Worm (Caenorhabditis elegans) whole organism, young adult: Measurements from ENCODE around the gene B0001.3.

Source experiments
- B0019.2 ChIP-seq: fragments of 200-800 bp; sonication (Bioruptor generic); conservative IDR thresholded peaks from 2 replicates; pipeline ENCODE4 v1.3.6; 2022; ENCODE audit warnings: missing genetic modification reagents, missing genetic modification characterization, missing compliant biosample characterization
- B0336.3 ChIP-seq: fragments of 200-800 bp; sonication (Bioruptor generic); IDR thresholded peaks from 2 replicates; pipeline ENCODE4 v1.3.6; 2022; ENCODE audit warnings: missing genetic modification characterization, missing compliant biosample characterization
- D2030.7 ChIP-seq: fragments of 200-800 bp; sonication (Bioruptor generic); IDR thresholded peaks from 2 replicates; pipeline ENCODE4 v1.3.6; 2022; ENCODE audit warnings: missing genetic modification reagents, missing genetic modification characterization, missing compliant biosample characterization
- F22D6.2 ChIP-seq: sonication (generic microtip); optimal IDR thresholded peaks from 2 replicates; lab custom pipeline; 2016; ENCODE audit warnings: mild to moderate bottlenecking, missing genetic modification characterization, missing compliant biosample characterization
- F33H1.4 ChIP-seq: fragments of 200-800 bp; sonication (Bioruptor generic); IDR thresholded peaks from 2 replicates; pipeline ENCODE4 v1.3.6; 2022; ENCODE audit warnings: missing genetic modification reagents, missing genetic modification characterization, missing compliant biosample characterization
- F49E8.2 ChIP-seq: sonication (generic microtip); optimal IDR thresholded peaks from 3 replicates; lab custom pipeline; 2017; ENCODE audit warnings: missing genetic modification characterization, mild to moderate bottlenecking, missing compliant biosample characterization, antibody characterized with exemption, moderate library complexity; ENCODE audit not compliant: insufficient read depth
- T26A5.8 ChIP-seq: sonication (generic microtip); optimal IDR thresholded peaks from 2 replicates; lab custom pipeline; 2016; ENCODE audit warnings: missing genetic modification characterization, missing compliant biosample characterization
- Y53G8AR.9 ChIP-seq: fragments of 200-800 bp; sonication (Bioruptor generic); conservative IDR thresholded peaks from 2 replicates; pipeline ENCODE4 v1.3.6; 2022; ENCODE audit warnings: missing genetic modification reagents, missing genetic modification characterization, missing compliant biosample characterization
- Y56A3A.18 ChIP-seq: fragments of 200-800 bp; sonication (Bioruptor generic); IDR thresholded peaks from 2 replicates; pipeline ENCODE4 v1.3.6; 2022; ENCODE audit warnings: missing genetic modification reagents, missing genetic modification characterization, missing compliant biosample characterization
- Y95B8A.8 ChIP-seq: fragments of 200-800 bp; sonication (Bioruptor generic); IDR thresholded peaks from 2 replicates; pipeline ENCODE4 v1.3.6; 2022; ENCODE audit warnings: missing genetic modification reagents, missing genetic modification characterization, missing compliant biosample characterization
- ZK185.1 ChIP-seq: sonication (generic microtip); optimal IDR thresholded peaks from 2 replicates; lab custom pipeline; 2016; ENCODE audit warnings: mild to moderate bottlenecking, missing genetic modification characterization, missing compliant biosample characterization; ENCODE audit not compliant: poor library complexity, severe bottlenecking
- akir-1 ChIP-seq: fragments of 200-800 bp; sonication (Bioruptor generic); optimal IDR thresholded peaks from 2 replicates; lab custom pipeline; 2018; ENCODE audit warnings: mild to moderate bottlenecking, missing genetic modification characterization, moderate library complexity, missing compliant biosample characterization
- ama-1 ChIP-seq, 3 experiments: fragments of 150-350 bp in 1 of 3; sonication (generic microtip) in 2 of 3; optimal IDR thresholded peaks; 2 replicates each; lab custom pipeline; 2014 to 2018; ENCODE audit warnings: missing biosample characterization in 2 of 3, missing genetic modification characterization in 2 of 3, missing genetic modification reagents in 2 of 3
- cebp-1 ChIP-seq, 2 experiments: fragments of 200-800 bp in 1 of 2; sonication (Bioruptor generic) in 1 of 2; sonication (generic microtip) in 1 of 2; IDR thresholded peaks in 1 of 2; optimal IDR thresholded peaks in 1 of 2; 2 replicates each; pipeline versions ENCODE4 v1.3.6 to Lab custom; 2017 to 2022; ENCODE audit warnings: missing compliant biosample characterization in 2 of 2, missing genetic modification characterization in 2 of 2, mild to moderate bottlenecking in 1 of 2, missing genetic modification reagents in 1 of 2, moderate library complexity in 1 of 2
- ceh-100 ChIP-seq: fragments of 200-800 bp; sonication (Bioruptor generic); IDR thresholded peaks from 2 replicates; pipeline ENCODE4 v1.3.6; 2022; ENCODE audit warnings: missing genetic modification reagents, missing genetic modification characterization, missing compliant biosample characterization
- ceh-40 ChIP-seq: fragments of 200-800 bp; sonication (Bioruptor generic); IDR thresholded peaks from 2 replicates; pipeline ENCODE4 v1.3.6; 2022; ENCODE audit warnings: missing genetic modification characterization, missing compliant biosample characterization
- ceh-58 ChIP-seq: fragments of 200-800 bp; sonication (Bioruptor generic); IDR thresholded peaks from 2 replicates; pipeline ENCODE4 v1.3.6; 2022; ENCODE audit warnings: missing genetic modification characterization, missing compliant biosample characterization
- egl-18 ChIP-seq: fragments of 200-800 bp; sonication (Bioruptor generic); IDR thresholded peaks from 2 replicates; pipeline ENCODE4 v1.3.6; 2022; ENCODE audit warnings: missing genetic modification reagents, missing genetic modification characterization, missing compliant biosample characterization
- egl-44 ChIP-seq: fragments of 200-800 bp; sonication (Bioruptor generic); IDR thresholded peaks from 2 replicates; pipeline ENCODE4 v1.3.6; 2022; ENCODE audit warnings: missing genetic modification reagents, missing genetic modification characterization, missing compliant biosample characterization
- hmg-1.2 ChIP-seq: fragments of 200-800 bp; sonication (Bioruptor generic); IDR thresholded peaks from 2 replicates; pipeline ENCODE4 v1.3.6; 2022; ENCODE audit warnings: missing genetic modification reagents, missing genetic modification characterization, missing compliant biosample characterization
- hrde-1 ChIP-seq: sonication (generic microtip); optimal IDR thresholded peaks from 2 replicates; lab custom pipeline; 2016; ENCODE audit warnings: missing genetic modification characterization, mild to moderate bottlenecking, missing compliant biosample characterization, moderate library complexity, missing genotype, missing genetic modification reagents, borderline replicate concordance
- let-526 ChIP-seq: fragments of 200-800 bp; sonication (Bioruptor generic); IDR thresholded peaks from 2 replicates; pipeline ENCODE4 v1.3.6; 2022; ENCODE audit warnings: missing genetic modification reagents, missing genetic modification characterization, missing compliant biosample characterization
- lin-26 ChIP-seq: fragments of 200-800 bp; sonication (Bioruptor generic); IDR thresholded peaks from 2 replicates; pipeline ENCODE4 v1.3.6; 2022; ENCODE audit warnings: missing genetic modification reagents, missing genetic modification characterization, missing compliant biosample characterization
- lin-40 ChIP-seq: sonication (generic microtip); optimal IDR thresholded peaks from 2 replicates; lab custom pipeline; 2016; ENCODE audit warnings: missing genetic modification characterization, mild to moderate bottlenecking, missing compliant biosample characterization, missing genotype, missing genetic modification reagents
- lir-1 ChIP-seq: fragments of 200-800 bp; sonication (Bioruptor generic); conservative IDR thresholded peaks from 2 replicates; pipeline ENCODE4 v1.3.6; 2022; ENCODE audit warnings: missing genetic modification reagents, missing genetic modification characterization, missing compliant biosample characterization
- madf-3 ChIP-seq: fragments of 200-800 bp; sonication (Bioruptor generic); IDR thresholded peaks from 2 replicates; pipeline ENCODE4 v1.3.6; 2022; ENCODE audit warnings: missing genetic modification reagents, missing genetic modification characterization, missing compliant biosample characterization
- mel-28 ChIP-seq: sonication (generic microtip); optimal IDR thresholded peaks from 2 replicates; lab custom pipeline; 2016; ENCODE audit warnings: borderline replicate concordance, mild to moderate bottlenecking, missing genetic modification characterization, missing compliant biosample characterization
- nfya-2 ChIP-seq: fragments of 200-800 bp; sonication (Bioruptor generic); IDR thresholded peaks from 2 replicates; pipeline ENCODE4 v1.3.6; 2022; ENCODE audit warnings: missing genetic modification reagents, missing genetic modification characterization, missing compliant biosample characterization
- nhr-179 ChIP-seq: sonication (generic microtip); optimal IDR thresholded peaks from 2 replicates; lab custom pipeline; 2016; ENCODE audit warnings: mild to moderate bottlenecking, missing genetic modification characterization, missing compliant biosample characterization
- nhr-80 ChIP-seq: sonication (generic microtip); optimal IDR thresholded peaks from 2 replicates; lab custom pipeline; 2016; ENCODE audit warnings: missing genetic modification characterization, missing compliant biosample characterization
- pbrm-1 ChIP-seq: fragments of 200-800 bp; sonication (Bioruptor generic); IDR thresholded peaks from 2 replicates; pipeline ENCODE4 v1.3.6; 2022; ENCODE audit warnings: missing genetic modification reagents, missing genetic modification characterization, missing compliant biosample characterization
- pha-4 ChIP-seq: fragments of 150-350 bp; sonication (generic microtip); optimal IDR thresholded peaks from 2 replicates; lab custom pipeline; 2014; ENCODE audit warnings: missing biosample characterization, missing genetic modification reagents, missing genetic modification characterization
- repo-1 ChIP-seq: sonication (generic microtip); optimal IDR thresholded peaks from 2 replicates; lab custom pipeline; 2017; ENCODE audit warnings: mild to moderate bottlenecking, missing genetic modification characterization, missing compliant biosample characterization
- snpc-1.3 ChIP-seq: sonication (generic microtip); optimal IDR thresholded peaks from 2 replicates; lab custom pipeline; 2017; ENCODE audit warnings: missing genetic modification characterization, mild to moderate bottlenecking, missing compliant biosample characterization, antibody characterized with exemption, moderate library complexity, missing genotype, missing genetic modification reagents; ENCODE audit not compliant: insufficient read depth
- snpc-3.4 ChIP-seq: sonication (generic microtip); optimal IDR thresholded peaks from 2 replicates; lab custom pipeline; 2017; ENCODE audit warnings: missing genetic modification characterization, mild to moderate bottlenecking, missing compliant biosample characterization, antibody characterized with exemption, moderate library complexity, missing genotype, missing genetic modification reagents
- snpc-4 ChIP-seq, 5 experiments: fragments of 150-350 bp in 1 of 5; sonication (generic microtip) in 4 of 5; optimal IDR thresholded peaks; 2 replicates each; lab custom pipeline; 2014 to 2018; ENCODE audit warnings: missing genetic modification characterization in 5 of 5, missing biosample characterization in 3 of 5, antibody characterized with exemption in 2 of 5, mild to moderate bottlenecking in 2 of 5, missing compliant biosample characterization in 2 of 5, missing genotype in 2 of 5, moderate library complexity in 2 of 5, missing genetic modification reagents in 1 of 5
- tbx-9 ChIP-seq: sonication (generic microtip); optimal IDR thresholded peaks from 2 replicates; lab custom pipeline; 2016; ENCODE audit warnings: borderline replicate concordance, missing genetic modification characterization, inconsistent platforms, missing compliant biosample characterization
- tlf-1 ChIP-seq: fragments of 200-800 bp; sonication (Bioruptor generic); optimal IDR thresholded peaks from 2 replicates; lab custom pipeline; 2018; ENCODE audit warnings: mild to moderate bottlenecking, missing genetic modification characterization, missing compliant biosample characterization
- xnd-1 ChIP-seq: sonication (generic microtip); optimal IDR thresholded peaks from 2 replicates; lab custom pipeline; 2016; ENCODE audit warnings: missing genotype, missing genetic modification reagents, missing genetic modification characterization, missing compliant biosample characterization
- zfh-2 ChIP-seq: fragments of 200-800 bp; sonication (Bioruptor generic); conservative IDR thresholded peaks from 2 replicates; pipeline ENCODE4 v1.3.6; 2022; ENCODE audit warnings: missing genetic modification reagents, missing genetic modification characterization, missing compliant biosample characterization
- ztf-22 ChIP-seq: fragments of 200-800 bp; sonication (Bioruptor generic); optimal IDR thresholded peaks from 2 replicates; lab custom pipeline; 2018; ENCODE audit warnings: mild to moderate bottlenecking, missing genetic modification characterization, moderate library complexity, missing compliant biosample characterization

The B0001.3 gene

DNA sequence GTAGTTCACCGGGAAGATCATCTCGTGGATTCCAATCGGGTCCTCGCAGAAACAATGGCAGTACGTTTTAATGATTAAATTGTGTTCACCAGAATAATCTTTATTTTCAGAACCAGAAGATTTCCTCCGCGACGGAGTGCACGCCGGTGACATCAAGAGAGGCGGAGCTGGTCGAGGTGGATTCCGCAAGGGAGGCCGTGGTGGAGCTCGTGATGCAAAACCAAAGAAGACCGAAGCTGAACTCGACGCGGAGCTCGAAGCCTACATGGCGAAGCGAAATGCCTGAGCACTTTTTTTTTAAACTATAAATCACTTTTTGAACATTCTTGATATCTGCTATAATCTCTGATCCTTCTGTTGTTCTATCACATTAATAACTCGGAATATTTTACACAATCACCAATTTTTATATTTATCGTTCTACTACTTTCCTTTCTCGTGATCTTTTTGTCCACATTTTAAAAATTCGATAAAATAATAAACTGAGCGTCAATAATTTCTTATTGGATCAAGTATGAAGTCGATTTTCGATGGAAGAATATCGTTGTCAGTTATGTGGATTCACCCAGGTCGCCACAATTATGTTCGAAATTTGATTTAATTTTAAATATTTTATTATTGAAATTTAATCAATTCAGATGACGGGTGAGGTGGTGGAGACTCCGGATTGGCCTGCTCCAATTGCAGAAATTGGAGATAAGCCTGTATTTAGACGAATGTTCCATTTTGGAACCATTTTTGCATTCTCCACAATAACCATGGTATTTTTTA, 21.0 kb downstream of the B0001.3 start, which contains the start of gene dhhc-6 (continued):
- TF ChIP-seq akir-1 (GFP tag; lab: Kevin White, UChicago) (no peak), snpc-3.4 (no peak), lir-1 (no peak), xnd-1 (tag; lab: Kevin White, UChicago) (no peak), F33H1.4 (GFP tag; lab: Robert Waterston, UW) (no peak), ama-1 (optimal IDR thresholded peaks at IDR 0.05; lab: Kevin White, UChicago) (no peak), ama-1 (GFP tag; optimal IDR thresholded peaks at IDR 0.05; lab: Kevin White, UChicago) (peak in 1 of 2 experiments; percentile 40), egl-44 (GFP tag; lab: Robert Waterston, UW) (no peak), zfh-2 (GFP tag; lab: Robert Waterston, UW) (peak; percentile 70), Y95B8A.8 (peak; percentile 58; the same call in 1 of the 2 replicates), B0336.3 (GFP tag; lab: Robert Waterston, UW) (no peak; the same call in 1 of the 2 replicates), Y56A3A.18 (GFP tag; lab: Robert Waterston, UW) (no peak), cebp-1 (GFP tag; IDR thresholded peaks at IDR 0.05; lab: Robert Waterston, UW) (no peak), cebp-1 (tag; optimal IDR thresholded peaks at IDR 0.05; lab: Kevin White, UChicago) (peak; percentile 6), nfya-2 (GFP tag; lab: Robert Waterston, UW) (no peak), ZK185.1 (tag; lab: Kevin White, UChicago) (no peak), tbx-9 (tag; lab: Kevin White, UChicago) (no peak), Y53G8AR.9 (GFP tag; lab: Robert Waterston, UW) (0 out of 2 replicates have a peak, but pooled peaks have one; percentile 18), lin-40 (tag; lab: Kevin White, UChicago) (no peak), F49E8.2 (no peak), hrde-1 (tag; lab: Kevin White, UChicago) (peak; percentile 40), pha-4 (tag; lab: Kevin White, UChicago) (no peak), ceh-100 (GFP tag; lab: Robert Waterston, UW) (no peak), ceh-58 (GFP tag; lab: Robert Waterston, UW) (no peak), snpc-4 (GFP tag; optimal IDR thresholded peaks at IDR 0.05; lab: Kevin White, UChicago) (no peak), snpc-4 (tag; optimal IDR thresholded peaks at IDR 0.05; lab: Kevin White, UChicago) (peak in 1 of 4 experiments; percentile 19), ztf-22 (GFP tag; lab: Kevin White, UChicago) (no peak), B0019.2 (no peak), D2030.7 (GFP tag; lab: Robert Waterston, UW) (no peak)

DNA sequence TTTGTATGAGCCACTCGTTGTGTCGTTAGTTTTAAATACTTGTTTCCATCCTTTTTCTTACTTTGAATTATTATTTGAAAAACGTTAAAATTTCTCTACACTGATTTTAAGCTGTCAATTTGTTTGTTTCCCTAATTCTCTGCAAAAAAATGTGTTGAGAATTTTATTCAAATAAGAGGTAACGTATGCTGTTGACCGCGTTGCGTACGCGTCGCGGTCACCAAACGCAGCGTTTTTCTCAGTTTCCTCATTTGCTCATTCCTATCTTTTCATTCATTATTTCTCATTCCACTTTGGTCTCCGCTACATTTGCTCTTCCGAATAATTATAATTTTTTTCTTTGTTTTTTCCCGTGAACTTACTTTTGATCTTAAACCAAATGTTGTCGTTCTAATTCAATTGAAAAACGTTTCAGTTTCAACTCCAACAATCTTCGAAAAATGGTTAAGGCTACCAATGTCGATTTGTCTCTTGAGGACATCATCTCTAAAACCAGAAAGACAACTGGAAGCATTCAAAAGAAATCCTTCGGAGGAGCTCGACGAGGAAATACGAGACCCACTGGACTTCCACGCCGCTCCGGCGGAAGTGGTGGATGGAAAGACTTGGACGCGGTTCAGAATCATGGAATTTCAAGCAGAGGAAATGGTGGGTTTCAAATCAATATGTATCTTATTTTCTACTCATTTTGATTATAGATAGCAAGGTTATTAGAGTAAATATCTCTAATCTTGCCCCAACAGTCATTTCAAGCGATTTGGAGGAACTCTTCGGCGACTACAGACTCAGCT, 22.5 kb downstream of the B0001.3 start, which contains the start of gene aly-3:
TSS of gene aly-3 (plus strand) at position 409 of the 791 bp plus-strand sequence.
- TF ChIP-seq madf-3 (GFP tag; lab: Robert Waterston, UW) (peak; percentile 89), nhr-80 (peak; percentile 6), nhr-179 (no peak), let-526 (GFP tag; lab: Robert Waterston, UW) (no peak), F22D6.2 (tag; lab: Kevin White, UChicago) (no peak), ceh-40 (GFP tag; lab: Robert Waterston, UW) (no peak), egl-18 (no peak), repo-1 (tag; lab: Kevin White, UChicago) (no peak), lin-26 (no peak), pbrm-1 (GFP tag; lab: Robert Waterston, UW) (no peak), snpc-4 (GFP tag; optimal IDR thresholded peaks at IDR 0.05; lab: Kevin White, UChicago) (no peak), snpc-4 (tag; optimal IDR thresholded peaks at IDR 0.05; lab: Kevin White, UChicago) (no peak), mel-28 (tag; lab: Kevin White, UChicago) (no peak), ama-1 (optimal IDR thresholded peaks at IDR 0.05; lab: Kevin White, UChicago) (no peak), ama-1 (GFP tag; optimal IDR thresholded peaks at IDR 0.05; lab: Kevin White, UChicago) (peak in 1 of 2 experiments; percentile 15), Y95B8A.8 (no peak), T26A5.8 (no peak), lin-40 (tag; lab: Kevin White, UChicago) (no peak), tlf-1 (GFP tag; lab: Kevin White, UChicago) (no peak), hmg-1.2 (no peak; the same call in 1 of the 2 replicates), snpc-1.3 (no peak)
